Fruit fly (Drosophila melanogaster) whole organism, embryonic: ENCODE results near the gene lok.

Experiments used
- Ada2b ChIP-seq: fragments of 200-800 bp; sonication (Bioruptor generic); IDR thresholded peaks from 2 replicates; pipeline ENCODE4 v1.3.6; 2022; ENCODE audit warnings: missing biosample characterization, missing genetic modification characterization
- Atf6 ChIP-seq: fragments of 200-800 bp; sonication (Bioruptor generic); IDR thresholded peaks from 2 replicates; pipeline ENCODE4 v1.3.6; 2022; ENCODE audit warnings: missing biosample characterization, missing genetic modification characterization
- CG10209 ChIP-seq: fragments of 200-800 bp; sonication (Bioruptor generic); optimal IDR thresholded peaks from 3 replicates; lab custom pipeline; 2017; ENCODE audit warnings: missing biosample characterization, mild to moderate bottlenecking, missing genetic modification characterization, missing genetic modification reagents
- CG10543 ChIP-seq: fragments of 200-800 bp; sonication (Bioruptor generic); optimal IDR thresholded peaks from 3 replicates; lab custom pipeline; 2017; ENCODE audit warnings: missing biosample characterization, mild to moderate bottlenecking, missing genetic modification characterization, moderate library complexity
- CG11696 ChIP-seq: fragments of 200-800 bp; sonication (Bioruptor generic); IDR thresholded peaks from 2 replicates; pipeline ENCODE4 v1.3.6; 2022; ENCODE audit warnings: missing biosample characterization, missing genetic modification characterization
- CG13123 ChIP-seq: fragments of 200-800 bp; sonication (Bioruptor generic); optimal IDR thresholded peaks from 2 replicates; lab custom pipeline; 2016; ENCODE audit warnings: missing biosample characterization, missing genetic modification characterization
- CG13775 ChIP-seq: fragments of 200-800 bp; sonication (Bioruptor generic); optimal IDR thresholded peaks from 3 replicates; lab custom pipeline; 2017; ENCODE audit warnings: missing biosample characterization, mild to moderate bottlenecking, missing genetic modification characterization
- CG15073 ChIP-seq: fragments of 200-800 bp; sonication (Bioruptor generic); optimal IDR thresholded peaks from 2 replicates; lab custom pipeline; 2016; ENCODE audit warnings: missing biosample characterization, missing genetic modification characterization
- CG16779 ChIP-seq: fragments of 200-800 bp; sonication (Bioruptor generic); IDR thresholded peaks from 2 replicates; pipeline ENCODE4 v1.3.6; 2022; ENCODE audit warnings: missing biosample characterization, missing genetic modification characterization
- CG17186 ChIP-seq: fragments of 200-800 bp; sonication (Bioruptor generic); optimal IDR thresholded peaks from 3 replicates; lab custom pipeline; 2017; ENCODE audit warnings: missing biosample characterization, missing genetic modification reagents, missing genetic modification characterization
- CG17359 ChIP-seq: fragments of 200-800 bp; sonication (Bioruptor generic); optimal IDR thresholded peaks from 3 replicates; lab custom pipeline; 2018; ENCODE audit warnings: missing biosample characterization, mild to moderate bottlenecking, missing genetic modification characterization, moderate library complexity
- CG17385 ChIP-seq: fragments of 200-800 bp; sonication (Bioruptor generic); optimal IDR thresholded peaks from 3 replicates; lab custom pipeline; 2018; ENCODE audit warnings: missing biosample characterization, mild to moderate bottlenecking, missing genetic modification characterization
- CG18262 ChIP-seq: fragments of 200-800 bp; optimal IDR thresholded peaks from 3 replicates; lab custom pipeline; 2019; ENCODE audit warnings: missing biosample characterization, mild to moderate bottlenecking, missing genetic modification characterization, moderate library complexity
- CG2202 ChIP-seq: fragments of 200-800 bp; sonication (Bioruptor generic); optimal IDR thresholded peaks from 2 replicates; lab custom pipeline; 2018; ENCODE audit warnings: missing biosample characterization, mild to moderate bottlenecking, missing genetic modification characterization
- CG31441 ChIP-seq: fragments of 200-800 bp; sonication (Bioruptor generic); IDR thresholded peaks from 2 replicates; pipeline ENCODE4 v1.3.6; 2022; ENCODE audit warnings: missing biosample characterization, missing genetic modification characterization
- CG33557 ChIP-seq: fragments of 200-800 bp; sonication (Bioruptor generic); optimal IDR thresholded peaks from 2 replicates; lab custom pipeline; 2019; ENCODE audit warnings: missing biosample characterization, mild to moderate bottlenecking, missing genetic modification characterization, moderate library complexity
- CG34376 ChIP-seq: fragments of 200-800 bp; sonication (Bioruptor generic); optimal IDR thresholded peaks from 2 replicates; lab custom pipeline; 2018; ENCODE audit warnings: missing biosample characterization, mild to moderate bottlenecking, missing genetic modification characterization
- CG4282 ChIP-seq: fragments of 200-800 bp; sonication (Bioruptor generic); optimal IDR thresholded peaks from 2 replicates; lab custom pipeline; 2016; ENCODE audit warnings: missing biosample characterization, missing genetic modification characterization
- CG5180 ChIP-seq: fragments of 200-800 bp; sonication (Bioruptor generic); optimal IDR thresholded peaks from 3 replicates; lab custom pipeline; 2017; ENCODE audit warnings: missing biosample characterization, missing genetic modification characterization, mild to moderate bottlenecking, moderate library complexity, missing genetic modification reagents
- CG6689 ChIP-seq: fragments of 200-800 bp; sonication (Bioruptor generic); IDR thresholded peaks from 2 replicates; pipeline ENCODE4 v1.3.6; 2022; ENCODE audit warnings: missing biosample characterization, missing genetic modification characterization
- CG6765 ChIP-seq: fragments of 200-800 bp; sonication (Bioruptor generic); optimal IDR thresholded peaks from 3 replicates; lab custom pipeline; 2017; ENCODE audit warnings: missing biosample characterization, mild to moderate bottlenecking, missing genetic modification characterization
- CG7372 ChIP-seq: fragments of 200-800 bp; sonication (Bioruptor generic); IDR thresholded peaks from 2 replicates; pipeline ENCODE4 v1.3.6; 2022; ENCODE audit warnings: missing biosample characterization, missing genetic modification characterization
- CG7928 ChIP-seq: fragments of 200-800 bp; sonication (Bioruptor generic); optimal IDR thresholded peaks from 2 replicates; lab custom pipeline; 2017; ENCODE audit warnings: missing biosample characterization, mild to moderate bottlenecking, missing genetic modification characterization
- CG8290 ChIP-seq, 3 experiments: fragments of 200-800 bp; sonication (Bioruptor generic); optimal IDR thresholded peaks; 2 replicates each; lab custom pipeline; 2016 to 2019; ENCODE audit warnings: missing biosample characterization in 3 of 3, missing genetic modification characterization in 3 of 3, mild to moderate bottlenecking in 2 of 3, moderate library complexity in 1 of 3
- Dll ChIP-seq: fragments of 200-800 bp; sonication (Bioruptor generic); IDR thresholded peaks from 4 replicates; pipeline ENCODE4 v1.3.6; 2022; ENCODE audit warnings: missing biosample characterization, missing genetic modification characterization; ENCODE audit not compliant: partially characterized antibody
- Ets97D ChIP-seq: fragments of 200-800 bp; sonication (Bioruptor generic); optimal IDR thresholded peaks from 3 replicates; lab custom pipeline; 2016; ENCODE audit warnings: missing biosample characterization, missing genetic modification characterization
- Hmr ChIP-seq: fragments of 200-800 bp; sonication (Bioruptor generic); optimal IDR thresholded peaks from 3 replicates; lab custom pipeline; 2017; ENCODE audit warnings: mild to moderate bottlenecking, missing biosample characterization, missing genetic modification reagents, missing genetic modification characterization
- Lim3 ChIP-seq: fragments of 200-800 bp; sonication (Bioruptor generic); IDR thresholded peaks from 2 replicates; pipeline ENCODE4 v1.3.6; 2022; ENCODE audit warnings: missing biosample characterization, missing genetic modification characterization
- Max ChIP-seq: fragments of 200-800 bp; sonication (Bioruptor generic); optimal IDR thresholded peaks from 2 replicates; lab custom pipeline; 2016; ENCODE audit warnings: missing biosample characterization, mild to moderate bottlenecking, missing genetic modification characterization
- Neu2 ChIP-seq: fragments of 200-800 bp; sonication (Bioruptor generic); optimal IDR thresholded peaks from 3 replicates; lab custom pipeline; 2016; ENCODE audit warnings: missing biosample characterization, missing genetic modification characterization, borderline replicate concordance
- Nf-YA ChIP-seq: fragments of 200-800 bp; sonication (Bioruptor generic); IDR thresholded peaks from 2 replicates; pipeline ENCODE4 v1.3.6; 2022; ENCODE audit warnings: missing biosample characterization, missing genetic modification characterization
- NfI ChIP-seq: fragments of 200-800 bp; sonication (Bioruptor generic); optimal IDR thresholded peaks from 3 replicates; lab custom pipeline; 2018; ENCODE audit warnings: missing biosample characterization, mild to moderate bottlenecking, missing genetic modification characterization, moderate library complexity
- Rfx ChIP-seq: fragments of 200-800 bp; sonication (Bioruptor generic); IDR thresholded peaks from 2 replicates; pipeline ENCODE4 v1.3.6; 2022; ENCODE audit warnings: missing biosample characterization, missing genetic modification characterization
- Sin3A ChIP-seq: fragments of >200 bp; optimal IDR thresholded peaks from 2 replicates; lab custom pipeline; 2018
- Sox100B ChIP-seq: fragments of 200-800 bp; sonication (Bioruptor generic); optimal IDR thresholded peaks from 3 replicates; lab custom pipeline; 2018; ENCODE audit warnings: missing biosample characterization, mild to moderate bottlenecking, missing genetic modification characterization
- amos ChIP-seq: fragments of 200-800 bp; sonication (Bioruptor generic); IDR thresholded peaks from 2 replicates; pipeline ENCODE4 v1.3.6; 2022; ENCODE audit warnings: missing biosample characterization, missing genetic modification characterization; ENCODE audit not compliant: partially characterized antibody
- ato ChIP-seq: fragments of 200-800 bp; sonication (Bioruptor generic); IDR thresholded peaks from 2 replicates; pipeline ENCODE4 v1.3.6; 2022; ENCODE audit warnings: missing biosample characterization, missing genetic modification characterization; ENCODE audit not compliant: partially characterized antibody
- cad ChIP-seq: fragments of >200 bp; optimal IDR thresholded peaks from 2 replicates; lab custom pipeline; 2017; ENCODE audit warnings: missing biosample characterization, missing genetic modification characterization
- chif ChIP-seq, 2 experiments: fragments of 200-800 bp; sonication (Bioruptor generic); optimal IDR thresholded peaks; 3 replicates each; lab custom pipeline; 2016; ENCODE audit warnings: missing biosample characterization in 2 of 2, missing genetic modification characterization in 2 of 2
- crc ChIP-seq: fragments of 200-800 bp; sonication (Bioruptor generic); optimal IDR thresholded peaks from 2 replicates; lab custom pipeline; 2016; ENCODE audit warnings: missing biosample characterization, missing genetic modification characterization
- crol ChIP-seq: fragments of 200-800 bp; sonication (Bioruptor generic); IDR thresholded peaks from 2 replicates; pipeline ENCODE4 v1.3.6; 2022; ENCODE audit warnings: missing biosample characterization, missing genetic modification characterization
- gce ChIP-seq: fragments of 200-800 bp; sonication (Bioruptor generic); IDR thresholded peaks from 3 replicates; pipeline ENCODE4 v1.3.6; 2022; ENCODE audit warnings: missing biosample characterization, missing genetic modification characterization
- gcm2 ChIP-seq: fragments of 200-800 bp; sonication (Bioruptor generic); optimal IDR thresholded peaks from 2 replicates; lab custom pipeline; 2016; ENCODE audit warnings: missing biosample characterization, missing genetic modification characterization
- ham ChIP-seq: fragments of 200-800 bp; sonication (Bioruptor generic); IDR thresholded peaks from 2 replicates; pipeline ENCODE4 v1.3.6; 2022; ENCODE audit warnings: missing biosample characterization, missing genetic modification characterization
- kni ChIP-seq: fragments of 200-800 bp; sonication (Bioruptor generic); optimal IDR thresholded peaks from 3 replicates; lab custom pipeline; 2017; ENCODE audit warnings: mild to moderate bottlenecking, missing biosample characterization, missing genetic modification reagents, missing genetic modification characterization
- pnt ChIP-seq: fragments of 200-800 bp; sonication (Bioruptor generic); optimal IDR thresholded peaks from 3 replicates; lab custom pipeline; 2016; ENCODE audit warnings: missing biosample characterization, missing genetic modification characterization
- pum ChIP-seq: fragments of 200-800 bp; sonication (Bioruptor generic); optimal IDR thresholded peaks from 2 replicates; lab custom pipeline; 2016; ENCODE audit warnings: missing biosample characterization, missing genetic modification characterization
- sens ChIP-seq: fragments of 200-800 bp; sonication (Bioruptor generic); peaks from one replicate; lab custom pipeline; 2016; ENCODE audit warnings: missing biosample characterization, missing genetic modification characterization
- seq ChIP-seq: fragments of 200-800 bp; sonication (Bioruptor generic); IDR thresholded peaks from 2 replicates; pipeline ENCODE4 v1.3.6; 2022; ENCODE audit warnings: missing biosample characterization, missing genetic modification characterization
- shn ChIP-seq: fragments of 200-800 bp; sonication (Bioruptor generic); optimal IDR thresholded peaks from 3 replicates; lab custom pipeline; 2016; ENCODE audit warnings: missing biosample characterization, missing genetic modification characterization
- tin ChIP-seq: fragments of 200-800 bp; sonication (Bioruptor generic); optimal IDR thresholded peaks from 3 replicates; lab custom pipeline; 2016; ENCODE audit warnings: missing biosample characterization, missing genetic modification characterization

Gene lok

dm6 chr2L:20093794-20094193 is 32.6 kb downstream of the lok start, which contains the start of the genes Taf13 and nesd (continued):
- TF ChIP-seq shn, result no peak
- no peak for TF ChIP-seq Neu2 (GFP tag; lab: Kevin White, UChicago)
- TF ChIP-seq CG6765 (GFP tag; lab: Kevin White, UChicago), result no peak
- TF ChIP-seq CG33557, result peak; percentile 30
- TF ChIP-seq NfI (GFP tag; lab: Kevin White, UChicago), result peak; percentile 46
- peak; percentile 92 for TF ChIP-seq Sin3A (lab: Kevin White, UChicago)
- TF ChIP-seq sens, result peak; percentile 87
- TF ChIP-seq chif (GFP tag; optimal IDR thresholded peaks at IDR 0.05; lab: Kevin White, UChicago), result peak in 1 of 2 experiments; percentile 26
- no peak for TF ChIP-seq gcm2 (GFP tag; lab: Kevin White, UChicago)
- TF ChIP-seq Ets97D, result peak; percentile 46
- TF ChIP-seq ham, result no peak
- no peak for TF ChIP-seq CG5180 (GFP tag; lab: Kevin White, UChicago)
- TF ChIP-seq tin, result peak; percentile 30
- TF ChIP-seq CG31441, result peak; percentile 50; the same call in 1 of the 2 replicates
- TF ChIP-seq CG10543 (GFP tag; lab: Kevin White, UChicago), result peak; percentile 32
- TF ChIP-seq CG17186 (GFP tag; lab: Kevin White, UChicago), result peak; percentile 71
- no peak for TF ChIP-seq CG13123 (GFP tag; lab: Kevin White, UChicago)
- TF ChIP-seq Ada2b, result no peak
- no peak for TF ChIP-seq pnt (GFP tag; lab: Kevin White, UChicago)
- TF ChIP-seq Lim3, result no peak
- TF ChIP-seq amos (GFP tag; lab: Robert Waterston, UW), result peak; percentile 56
- TF ChIP-seq CG8290 (GFP tag; optimal IDR thresholded peaks at IDR 0.05; lab: Kevin White, UChicago), result peak; percentile 53
- peak in 1 of 2 experiments; percentile 32 for TF ChIP-seq CG8290 (tag; optimal IDR thresholded peaks at IDR 0.05; lab: Kevin White, UChicago)
- no peak for TF ChIP-seq CG17359 (tag; lab: Kevin White, UChicago)
- TF ChIP-seq Sox100B (GFP tag; lab: Kevin White, UChicago), result peak; percentile 33
- TF ChIP-seq seq, result no peak
- TF ChIP-seq CG17385 (GFP tag; lab: Kevin White, UChicago), result peak; percentile 16
- peak; percentile 19 for TF ChIP-seq CG34376 (GFP tag; lab: Kevin White, UChicago)
- TF ChIP-seq pum (GFP tag; lab: Kevin White, UChicago), result no peak
- TF ChIP-seq CG10209 (GFP tag; lab: Kevin White, UChicago), result no peak
- peak; percentile 84 for TF ChIP-seq Dll (GFP tag; lab: Robert Waterston, UW)
- TF ChIP-seq ato (GFP tag; lab: Robert Waterston, UW), result 0 out of 2 replicates have a peak, but pooled peaks have one; percentile 20
- TF ChIP-seq CG13775 (GFP tag; lab: Kevin White, UChicago), result peak; percentile 52
- TF ChIP-seq Rfx (GFP tag; lab: Robert Waterston, UW), result peak; percentile 28; the same call in 1 of the 2 replicates
- no peak for TF ChIP-seq Nf-YA
- TF ChIP-seq CG18262, result peak; percentile 35
- no peak for TF ChIP-seq crc
- TF ChIP-seq crol (GFP tag; lab: Robert Waterston, UW), result no peak
- no peak for TF ChIP-seq CG4282 (GFP tag; lab: Kevin White, UChicago)
- TF ChIP-seq Max (GFP tag; lab: Kevin White, UChicago), result peak; percentile 64
- no peak for TF ChIP-seq CG7372 (GFP tag; lab: Robert Waterston, UW)
- TF ChIP-seq gce (GFP tag; lab: Robert Waterston, UW), result no peak
- no peak for TF ChIP-seq cad
- no peak for TF ChIP-seq CG2202 (tag; lab: Kevin White, UChicago)
- peak; percentile 37 for TF ChIP-seq Hmr (GFP tag; lab: Kevin White, UChicago)
- no peak for TF ChIP-seq CG11696
- TF ChIP-seq CG16779 (GFP tag; lab: Robert Waterston, UW), result no peak
- TF ChIP-seq Atf6 (GFP tag; lab: Robert Waterston, UW), result no peak
- TF ChIP-seq CG15073 (GFP tag; lab: Kevin White, UChicago), result no peak
- TF ChIP-seq kni (GFP tag; lab: Kevin White, UChicago), result no peak
- TF ChIP-seq CG7928 (GFP tag; lab: Kevin White, UChicago), result peak; percentile 25
- peak; percentile 56 for TF ChIP-seq CG6689 (GFP tag; lab: Robert Waterston, UW)
